Fruit fly (Drosophila melanogaster) whole organism, pupa: ENCODE results near the gene CG17834.

Experiments used
- CG10348 ChIP-seq: fragments of 200-800 bp; sonication (Bioruptor generic); IDR thresholded peaks from 2 replicates; pipeline ENCODE4 v1.3.6; 2022; ENCODE audit warnings: missing biosample characterization, missing genetic modification characterization
- CG12605 ChIP-seq: fragments of 200-800 bp; sonication (Bioruptor generic); IDR thresholded peaks from 2 replicates; pipeline ENCODE4 v1.3.6; 2022; ENCODE audit warnings: missing biosample characterization, missing genetic modification characterization
- CG13204 ChIP-seq: fragments of 200-800 bp; sonication (Bioruptor generic); optimal IDR thresholded peaks from 2 replicates; lab custom pipeline; 2018; ENCODE audit warnings: missing biosample characterization, mild to moderate bottlenecking, missing genetic modification characterization, moderate library complexity
- CG14655 ChIP-seq: fragments of 200-800 bp; sonication (Bioruptor generic); optimal IDR thresholded peaks from 3 replicates; lab custom pipeline; 2017; ENCODE audit warnings: mild to moderate bottlenecking, missing biosample characterization, missing genetic modification reagents, missing genetic modification characterization
- CG15710 ChIP-seq: fragments of 200-800 bp; sonication (Bioruptor generic); optimal IDR thresholded peaks from 2 replicates; lab custom pipeline; 2018; ENCODE audit warnings: missing biosample characterization, mild to moderate bottlenecking, missing genetic modification characterization, moderate library complexity
- CG17806 ChIP-seq: fragments of 200-800 bp; sonication (Bioruptor generic); optimal IDR thresholded peaks from 2 replicates; lab custom pipeline; 2018; ENCODE audit warnings: missing biosample characterization, mild to moderate bottlenecking, missing genetic modification characterization, moderate library complexity
- CG32121 ChIP-seq: fragments of 200-800 bp; sonication (Bioruptor generic); IDR thresholded peaks from 2 replicates; pipeline ENCODE4 v1.3.6; 2022; ENCODE audit warnings: missing biosample characterization, missing genetic modification characterization
- CG34367 ChIP-seq: fragments of 200-800 bp; sonication (Bioruptor generic); optimal IDR thresholded peaks from 2 replicates; lab custom pipeline; 2018; ENCODE audit warnings: missing biosample characterization, mild to moderate bottlenecking, missing genetic modification characterization
- CG4496 ChIP-seq: fragments of 200-800 bp; sonication (Bioruptor generic); IDR thresholded peaks from 3 replicates; pipeline ENCODE4 v1.3.6; 2022; ENCODE audit warnings: missing biosample characterization, missing genetic modification characterization
- CG8159 ChIP-seq: fragments of 200-800 bp; sonication (Bioruptor generic); optimal IDR thresholded peaks from 3 replicates; lab custom pipeline; 2018; ENCODE audit warnings: missing biosample characterization, mild to moderate bottlenecking, missing genetic modification characterization, moderate library complexity
- CG8301 ChIP-seq: fragments of 200-800 bp; sonication (Bioruptor generic); optimal IDR thresholded peaks from 2 replicates; lab custom pipeline; 2018; ENCODE audit warnings: missing biosample characterization, mild to moderate bottlenecking, missing genetic modification characterization
- CG9948 ChIP-seq: fragments of 200-800 bp; sonication (Bioruptor generic); optimal IDR thresholded peaks from 2 replicates; lab custom pipeline; 2018; ENCODE audit warnings: missing biosample characterization, mild to moderate bottlenecking, missing genetic modification characterization, moderate library complexity
- D1 ChIP-seq: fragments of 200-800 bp; sonication (Bioruptor generic); optimal IDR thresholded peaks from 2 replicates; lab custom pipeline; 2018; ENCODE audit warnings: missing biosample characterization, mild to moderate bottlenecking, missing genetic modification characterization, moderate library complexity
- EcR ChIP-seq: fragments of 200-800 bp; sonication (Bioruptor generic); optimal IDR thresholded peaks from 3 replicates; lab custom pipeline; 2019; ENCODE audit warnings: missing biosample characterization, missing genetic modification characterization, mild to moderate bottlenecking, moderate library complexity, missing genetic modification reagents
- Ets98B ChIP-seq: fragments of 200-800 bp; sonication (Bioruptor generic); IDR thresholded peaks from 2 replicates; pipeline ENCODE4 v1.3.6; 2022; ENCODE audit warnings: missing biosample characterization, missing genetic modification characterization
- Pif1A ChIP-seq: fragments of 200-800 bp; sonication (Bioruptor generic); optimal IDR thresholded peaks from 3 replicates; lab custom pipeline; 2016; ENCODE audit warnings: missing biosample characterization, missing genetic modification characterization
- Pif1B ChIP-seq: fragments of 200-800 bp; sonication (Bioruptor generic); optimal IDR thresholded peaks from 3 replicates; lab custom pipeline; 2016; ENCODE audit warnings: missing biosample characterization, missing genetic modification characterization
- Snoo ChIP-seq: fragments of 200-800 bp; sonication (Bioruptor generic); optimal IDR thresholded peaks from 3 replicates; lab custom pipeline; 2017; ENCODE audit warnings: missing biosample characterization, mild to moderate bottlenecking, missing genetic modification characterization, inconsistent platforms
- fd96Ca ChIP-seq: fragments of 200-800 bp; sonication (Bioruptor generic); IDR thresholded peaks from 3 replicates; pipeline ENCODE4 v1.3.6; 2022; ENCODE audit warnings: missing biosample characterization, missing genetic modification characterization
- gl ChIP-seq: fragments of 200-800 bp; sonication (Bioruptor generic); optimal IDR thresholded peaks from 2 replicates; lab custom pipeline; 2018; ENCODE audit warnings: missing biosample characterization, mild to moderate bottlenecking, missing genetic modification characterization
- rn ChIP-seq: fragments of 200-800 bp; sonication (Bioruptor generic); IDR thresholded peaks from 2 replicates; pipeline ENCODE4 v1.3.6; 2022; ENCODE audit warnings: missing biosample characterization, missing genetic modification characterization

Gene CG17834

DNA sequence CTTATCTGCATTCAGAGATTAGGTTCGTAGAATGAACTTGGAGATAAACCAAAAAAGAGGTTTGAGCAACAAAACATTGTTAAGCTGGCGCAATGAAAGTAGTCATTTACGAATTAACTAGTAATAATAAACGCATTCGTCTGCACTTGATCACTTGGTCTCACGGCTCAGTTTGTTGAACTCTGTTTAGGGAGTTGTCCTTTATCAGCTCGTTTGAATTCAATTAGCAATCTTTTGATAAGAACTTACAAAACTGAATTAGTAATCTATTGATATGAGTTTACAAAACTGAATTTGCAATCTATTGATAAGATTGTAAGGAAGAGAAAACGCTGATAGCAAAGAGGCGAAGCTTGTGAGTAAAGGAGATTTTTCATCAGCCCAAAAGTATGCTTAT is 5.2 kb downstream of the CG17834 start:
- TF ChIP-seq CG34367 (no peak), CG13204 (GFP tag; lab: Kevin White, UChicago) (no peak), CG14655 (GFP tag; lab: Kevin White, UChicago) (no peak), Snoo (tag; lab: Kevin White, UChicago) (no peak), rn (GFP tag; lab: Robert Waterston, UW) (no peak), CG8301 (no peak), CG32121 (GFP tag; lab: Robert Waterston, UW) (no peak)

dm6 chr2L:8534515-8535295 is 5.8 kb downstream of the CG17834 start:
- TF ChIP-seq CG10348, result peak; percentile 91
- peak; percentile 98 for TF ChIP-seq Pif1B (GFP tag; lab: Kevin White, UChicago)
- TF ChIP-seq CG17806, result peak; percentile 97
- TF ChIP-seq CG14655 (GFP tag; lab: Kevin White, UChicago), result peak; percentile 98
- TF ChIP-seq CG12605 (GFP tag; lab: Robert Waterston, UW), result peak; percentile 95
- peak; percentile 99 for TF ChIP-seq CG9948 (tag; lab: Kevin White, UChicago)
- peak; percentile 96 for TF ChIP-seq Ets98B (GFP tag; lab: Robert Waterston, UW)
- peak; percentile 88 for TF ChIP-seq EcR (GFP tag; lab: Kevin White, UChicago)
- peak; percentile 99 for TF ChIP-seq CG8301
- TF ChIP-seq gl (tag; lab: Kevin White, UChicago), result peak; percentile 94
- TF ChIP-seq CG15710 (tag; lab: Kevin White, UChicago), result peak; percentile 97
- TF ChIP-seq CG8159, result peak; percentile 97
- TF ChIP-seq CG4496, result peak; percentile 96
- TF ChIP-seq fd96Ca (GFP tag; lab: Robert Waterston, UW), result peak; percentile 98
- TF ChIP-seq D1 (tag; lab: Kevin White, UChicago), result peak; percentile 98
- TF ChIP-seq CG32121 (GFP tag; lab: Robert Waterston, UW), result peak; percentile 98
- TF ChIP-seq CG34367, result peak; percentile 97
- TF ChIP-seq Pif1A, result peak; percentile 98
- TF ChIP-seq Snoo (tag; lab: Kevin White, UChicago), result peak; percentile 98
- TF ChIP-seq rn (GFP tag; lab: Robert Waterston, UW), result peak; percentile 96
- peak; percentile 91 for TF ChIP-seq CG13204 (GFP tag; lab: Kevin White, UChicago)

- TF ChIP-seq CG17806 (peak; percentile 92), D1 (tag; lab: Kevin White, UChicago) (peak; percentile 94), CG13204 (GFP tag; lab: Kevin White, UChicago) (peak; percentile 69), Ets98B (GFP tag; lab: Robert Waterston, UW) (peak; percentile 71), rn (GFP tag; lab: Robert Waterston, UW) (peak; percentile 54; the same call in 1 of the 2 replicates), fd96Ca (GFP tag; lab: Robert Waterston, UW) (peak; percentile 64), Pif1A (peak; percentile 76), Pif1B (GFP tag; lab: Kevin White, UChicago) (peak; percentile 85), CG8159 (peak; percentile 96), EcR (GFP tag; lab: Kevin White, UChicago) (no peak), CG34367 (peak; percentile 83), CG15710 (tag; lab: Kevin White, UChicago) (peak; percentile 93), gl (tag; lab: Kevin White, UChicago) (peak; percentile 50), CG14655 (GFP tag; lab: Kevin White, UChicago) (peak; percentile 96), CG9948 (tag; lab: Kevin White, UChicago) (peak; percentile 97), CG4496 (peak; percentile 72), CG32121 (GFP tag; lab: Robert Waterston, UW) (peak; percentile 61), CG10348 (0 out of 2 replicates have a peak, but pooled peaks have one; percentile 7), CG8301 (peak; percentile 84), Snoo (tag; lab: Kevin White, UChicago) (peak; percentile 90), CG12605 (GFP tag; lab: Robert Waterston, UW) (peak; percentile 41; the same call in 1 of the 2 replicates)
Observed at dm6 chr2L:8535394-8536176, 6.6 kb downstream of the CG17834 start.

dm6 chr2L:8538449-8539050 is 9.6 kb downstream of the CG17834 start:
- no peak for TF ChIP-seq Pif1B (GFP tag; lab: Kevin White, UChicago)
- TF ChIP-seq CG13204 (GFP tag; lab: Kevin White, UChicago), result no peak
- no peak for TF ChIP-seq CG34367
- no peak for TF ChIP-seq D1 (tag; lab: Kevin White, UChicago)
- TF ChIP-seq Ets98B (GFP tag; lab: Robert Waterston, UW), result no peak
- no peak for TF ChIP-seq CG14655 (GFP tag; lab: Kevin White, UChicago)
- TF ChIP-seq Snoo (tag; lab: Kevin White, UChicago), result no peak
- no peak for TF ChIP-seq CG32121 (GFP tag; lab: Robert Waterston, UW)
- TF ChIP-seq CG17806, result no peak
- TF ChIP-seq fd96Ca (GFP tag; lab: Robert Waterston, UW), result no peak
- no peak for TF ChIP-seq gl (tag; lab: Kevin White, UChicago)
